Fruit fly (Drosophila melanogaster) whole organism, embryonic: ENCODE data around the gene CSN6.

Experiments used
- Atf3 ChIP-seq: fragments of 200-800 bp; sonication (Bioruptor generic); optimal IDR thresholded peaks from 3 replicates; lab custom pipeline; 2016; ENCODE audit warnings: missing biosample characterization, missing genetic modification characterization
- Bgb ChIP-seq: fragments of 200-800 bp; sonication (Bioruptor generic); IDR thresholded peaks from 2 replicates; pipeline ENCODE4 v1.3.6; 2022; ENCODE audit warnings: missing biosample characterization, missing genetic modification characterization; ENCODE audit not compliant: partially characterized antibody
- CG1024 ChIP-seq: fragments of 200-800 bp; sonication (Bioruptor generic); IDR thresholded peaks from 2 replicates; pipeline ENCODE4 v1.3.6; 2022; ENCODE audit warnings: missing biosample characterization, missing genetic modification characterization
- CG10462 ChIP-seq: fragments of 200-800 bp; sonication (Bioruptor generic); optimal IDR thresholded peaks from 2 replicates; lab custom pipeline; 2016; ENCODE audit warnings: missing biosample characterization, missing genetic modification characterization
- CG10979 ChIP-seq: fragments of 200-800 bp; sonication (Bioruptor generic); optimal IDR thresholded peaks from 2 replicates; lab custom pipeline; 2018; ENCODE audit warnings: missing biosample characterization, mild to moderate bottlenecking, missing genetic modification characterization, moderate library complexity
- CG13287 ChIP-seq: fragments of 200-800 bp; sonication (Bioruptor generic); IDR thresholded peaks from 2 replicates; pipeline ENCODE4 v1.3.6; 2022; ENCODE audit warnings: missing biosample characterization, missing genetic modification characterization; ENCODE audit not compliant: partially characterized antibody
- CG13296 ChIP-seq: fragments of 200-800 bp; sonication (Bioruptor generic); optimal IDR thresholded peaks from 3 replicates; lab custom pipeline; 2018; ENCODE audit warnings: missing biosample characterization, mild to moderate bottlenecking, missing genetic modification characterization
- CG14014 ChIP-seq: fragments of 200-800 bp; sonication (Bioruptor generic); IDR thresholded peaks from 2 replicates; pipeline ENCODE4 v1.3.6; 2022; ENCODE audit warnings: missing biosample characterization, missing genetic modification characterization
- CG17186 ChIP-seq: fragments of 200-800 bp; sonication (Bioruptor generic); optimal IDR thresholded peaks from 3 replicates; lab custom pipeline; 2017; ENCODE audit warnings: missing biosample characterization, missing genetic modification reagents, missing genetic modification characterization
- CG17359 ChIP-seq: fragments of 200-800 bp; sonication (Bioruptor generic); optimal IDR thresholded peaks from 3 replicates; lab custom pipeline; 2018; ENCODE audit warnings: missing biosample characterization, mild to moderate bottlenecking, missing genetic modification characterization, moderate library complexity
- CG17385 ChIP-seq: fragments of 200-800 bp; sonication (Bioruptor generic); optimal IDR thresholded peaks from 3 replicates; lab custom pipeline; 2018; ENCODE audit warnings: missing biosample characterization, mild to moderate bottlenecking, missing genetic modification characterization
- CG18619 ChIP-seq: fragments of 200-800 bp; sonication (Bioruptor generic); optimal IDR thresholded peaks from 3 replicates; lab custom pipeline; 2017; ENCODE audit warnings: missing biosample characterization, mild to moderate bottlenecking, missing genetic modification characterization
- CG2678 ChIP-seq: fragments of 200-800 bp; sonication (Bioruptor generic); optimal IDR thresholded peaks from 3 replicates; lab custom pipeline; 2019; ENCODE audit warnings: missing biosample characterization, mild to moderate bottlenecking, missing genetic modification characterization, moderate library complexity
- CG31388 ChIP-seq: fragments of 200-800 bp; sonication (Bioruptor generic); optimal IDR thresholded peaks from 2 replicates; lab custom pipeline; 2016; ENCODE audit warnings: missing biosample characterization, missing genetic modification characterization
- CG3163 ChIP-seq: fragments of 200-800 bp; sonication (Bioruptor generic); optimal IDR thresholded peaks from 3 replicates; lab custom pipeline; 2016; ENCODE audit warnings: missing biosample characterization, missing genetic modification characterization
- CG32767 ChIP-seq: fragments of 200-800 bp; sonication (Bioruptor generic); IDR thresholded peaks from 2 replicates; pipeline ENCODE4 v1.3.6; 2022; ENCODE audit warnings: missing biosample characterization, missing genetic modification characterization
- CG3407 ChIP-seq: fragments of 200-800 bp; sonication (Bioruptor generic); optimal IDR thresholded peaks from 2 replicates; lab custom pipeline; 2018; ENCODE audit warnings: missing biosample characterization, mild to moderate bottlenecking, missing genetic modification characterization
- CG5180 ChIP-seq: fragments of 200-800 bp; sonication (Bioruptor generic); optimal IDR thresholded peaks from 3 replicates; lab custom pipeline; 2017; ENCODE audit warnings: missing biosample characterization, missing genetic modification characterization, mild to moderate bottlenecking, moderate library complexity, missing genetic modification reagents
- CG6689 ChIP-seq: fragments of 200-800 bp; sonication (Bioruptor generic); IDR thresholded peaks from 2 replicates; pipeline ENCODE4 v1.3.6; 2022; ENCODE audit warnings: missing biosample characterization, missing genetic modification characterization
- CG7745 ChIP-seq: fragments of 200-800 bp; sonication (Bioruptor generic); optimal IDR thresholded peaks from 2 replicates; lab custom pipeline; 2018; ENCODE audit warnings: missing biosample characterization, mild to moderate bottlenecking, missing genetic modification characterization, moderate library complexity
- CG9437 ChIP-seq: fragments of 200-800 bp; sonication (Bioruptor generic); optimal IDR thresholded peaks from 2 replicates; lab custom pipeline; 2018; ENCODE audit warnings: missing biosample characterization, mild to moderate bottlenecking, missing genetic modification characterization
- Dad ChIP-seq: fragments of 200-800 bp; sonication (Bioruptor generic); optimal IDR thresholded peaks from 3 replicates; lab custom pipeline; 2016; ENCODE audit warnings: missing biosample characterization, missing genetic modification characterization
- GATAe ChIP-seq: fragments of 200-800 bp; sonication (Bioruptor generic); conservative IDR thresholded peaks from 2 replicates; pipeline ENCODE4 v1.3.6; 2022; ENCODE audit warnings: missing biosample characterization, missing genetic modification characterization
- HHEX ChIP-seq: fragments of 200-800 bp; sonication (Bioruptor generic); optimal IDR thresholded peaks from 3 replicates; lab custom pipeline; 2017; ENCODE audit warnings: missing biosample characterization, mild to moderate bottlenecking, missing genetic modification characterization, missing genetic modification reagents
- Hey ChIP-seq: fragments of 200-800 bp; sonication (Bioruptor generic); optimal IDR thresholded peaks from 3 replicates; lab custom pipeline; 2018; ENCODE audit warnings: missing biosample characterization, mild to moderate bottlenecking, missing genetic modification characterization
- Hmx ChIP-seq: fragments of 200-800 bp; sonication (Bioruptor generic); optimal IDR thresholded peaks from 2 replicates; lab custom pipeline; 2016; ENCODE audit warnings: missing biosample characterization, missing genetic modification characterization
- NfI ChIP-seq: fragments of 200-800 bp; sonication (Bioruptor generic); optimal IDR thresholded peaks from 3 replicates; lab custom pipeline; 2018; ENCODE audit warnings: missing biosample characterization, mild to moderate bottlenecking, missing genetic modification characterization, moderate library complexity
- Pdp1 ChIP-seq, 2 experiments: fragments of 200-800 bp; sonication (Bioruptor generic); optimal IDR thresholded peaks; 3 replicates each; lab custom pipeline; 2016; ENCODE audit warnings: missing biosample characterization in 2 of 2, missing genetic modification characterization in 2 of 2, mild to moderate bottlenecking in 1 of 2, moderate library complexity in 1 of 2
- Ravus ChIP-seq: fragments of 200-800 bp; sonication (Bioruptor generic); IDR thresholded peaks from 2 replicates; pipeline ENCODE4 v1.3.6; 2022; ENCODE audit warnings: missing biosample characterization, missing genetic modification characterization
- bcd ChIP-seq: fragments of 200-800 bp; sonication (Bioruptor generic); optimal IDR thresholded peaks from 2 replicates; lab custom pipeline; 2017; ENCODE audit warnings: missing biosample characterization, mild to moderate bottlenecking, missing genetic modification characterization
- crp ChIP-seq, 2 experiments: fragments of 200-800 bp; sonication (Bioruptor generic); optimal IDR thresholded peaks; 2 replicates in 1 of 2; 3 replicates in 1 of 2; lab custom pipeline; 2017; ENCODE audit warnings: missing biosample characterization in 2 of 2, missing genetic modification characterization in 2 of 2, mild to moderate bottlenecking in 1 of 2, moderate library complexity in 1 of 2
- dati ChIP-seq: fragments of 200-800 bp; sonication (Bioruptor generic); IDR thresholded peaks from 2 replicates; pipeline ENCODE4 v1.3.6; 2022; ENCODE audit warnings: missing biosample characterization, missing genetic modification characterization
- dimm ChIP-seq: fragments of 200-800 bp; sonication (Bioruptor generic); IDR thresholded peaks from 2 replicates; pipeline ENCODE4 v1.3.6; 2022; ENCODE audit warnings: missing biosample characterization, missing genetic modification characterization
- fu2 ChIP-seq: fragments of 200-800 bp; sonication (Bioruptor generic); optimal IDR thresholded peaks from 2 replicates; lab custom pipeline; 2016; ENCODE audit warnings: missing biosample characterization, missing genetic modification characterization
- grn ChIP-seq: fragments of 200-800 bp; sonication (Bioruptor generic); optimal IDR thresholded peaks from 3 replicates; lab custom pipeline; 2017; ENCODE audit warnings: missing biosample characterization, missing genetic modification characterization
- her ChIP-seq: fragments of 200-800 bp; sonication (Bioruptor generic); optimal IDR thresholded peaks from 2 replicates; lab custom pipeline; 2016; ENCODE audit warnings: missing biosample characterization, missing genetic modification characterization
- hth ChIP-seq: fragments of >200 bp; optimal IDR thresholded peaks from 2 replicates; lab custom pipeline; 2017; ENCODE audit warnings: inconsistent platforms
- jigr1 ChIP-seq: fragments of 200-800 bp; sonication (Bioruptor generic); IDR thresholded peaks from 3 replicates; pipeline ENCODE4 v1.3.6; 2022; ENCODE audit warnings: missing biosample characterization, missing genetic modification characterization
- nerfin-2 ChIP-seq: fragments of 200-800 bp; sonication (Bioruptor generic); IDR thresholded peaks from 2 replicates; pipeline ENCODE4 v1.3.6; 2022; ENCODE audit warnings: missing biosample characterization, missing genetic modification characterization; ENCODE audit not compliant: partially characterized antibody
- nom ChIP-seq: fragments of 200-800 bp; sonication (Bioruptor generic); optimal IDR thresholded peaks from 2 replicates; lab custom pipeline; 2017; ENCODE audit warnings: missing biosample characterization, missing genetic modification characterization, mild to moderate bottlenecking, moderate library complexity, missing genetic modification reagents
- p53 ChIP-seq: fragments of 200-800 bp; sonication (Bioruptor generic); optimal IDR thresholded peaks from 2 replicates; lab custom pipeline; 2016; ENCODE audit warnings: missing biosample characterization, missing genetic modification characterization
- ranshi ChIP-seq: fragments of 200-800 bp; sonication (Bioruptor generic); IDR thresholded peaks from 2 replicates; pipeline ENCODE4 v1.3.6; 2022; ENCODE audit warnings: missing biosample characterization, missing genetic modification characterization
- sens-2 ChIP-seq: fragments of 200-800 bp; sonication (Bioruptor generic); IDR thresholded peaks from 2 replicates; pipeline ENCODE4 v1.3.6; 2022; ENCODE audit warnings: missing biosample characterization, missing genetic modification characterization
- seq ChIP-seq: fragments of 200-800 bp; sonication (Bioruptor generic); IDR thresholded peaks from 2 replicates; pipeline ENCODE4 v1.3.6; 2022; ENCODE audit warnings: missing biosample characterization, missing genetic modification characterization
- slbo ChIP-seq: fragments of 200-800 bp; sonication (Bioruptor generic); IDR thresholded peaks from 2 replicates; pipeline ENCODE4 v1.3.6; 2022; ENCODE audit warnings: missing biosample characterization, missing genetic modification characterization
- slou ChIP-seq: fragments of 200-800 bp; sonication (Bioruptor generic); optimal IDR thresholded peaks from 3 replicates; lab custom pipeline; 2016; ENCODE audit warnings: missing biosample characterization, missing genetic modification characterization
- ssp ChIP-seq: fragments of 200-800 bp; sonication (Bioruptor generic); IDR thresholded peaks from 2 replicates; pipeline ENCODE4 v1.3.6; 2022; ENCODE audit warnings: missing biosample characterization, missing genetic modification characterization
- tgo ChIP-seq: fragments of 200-800 bp; sonication (Bioruptor generic); IDR thresholded peaks from 3 replicates; pipeline ENCODE4 v1.3.6; 2022; ENCODE audit warnings: missing biosample characterization, missing genetic modification characterization
- unc-4 ChIP-seq: fragments of 200-800 bp; sonication (Bioruptor generic); IDR thresholded peaks from 2 replicates; pipeline ENCODE4 v1.3.6; 2022; ENCODE audit warnings: missing biosample characterization, missing genetic modification characterization; ENCODE audit not compliant: partially characterized antibody
- vfl ChIP-seq: fragments of 200-800 bp; sonication (Bioruptor generic); optimal IDR thresholded peaks from 2 replicates; lab custom pipeline; 2016; ENCODE audit warnings: missing biosample characterization, missing genetic modification characterization

Gene CSN6

dm6 chr3R:22590668-22591275, 10.2 kb downstream of the CSN6 start (continued):
- no peak for TF ChIP-seq dati (GFP tag; lab: Robert Waterston, UW)
- TF ChIP-seq CG17385 (GFP tag; lab: Kevin White, UChicago) = peak; percentile 56
- no peak for TF ChIP-seq p53
- no peak for TF ChIP-seq dimm
- TF ChIP-seq slbo (GFP tag; lab: Robert Waterston, UW) = peak; percentile 21; the same call in 1 of the 2 replicates
- no peak for TF ChIP-seq vfl (GFP tag; lab: Kevin White, UChicago)
- peak; percentile 31 for TF ChIP-seq grn
- TF ChIP-seq her (GFP tag; lab: Kevin White, UChicago) = no peak
- TF ChIP-seq CG3163 (GFP tag; lab: Kevin White, UChicago) = no peak
- TF ChIP-seq slou (GFP tag; lab: Kevin White, UChicago) = no peak
- TF ChIP-seq unc-4 = no peak
- no peak for TF ChIP-seq CG7745 (tag; lab: Kevin White, UChicago)
- no peak for TF ChIP-seq tgo
- TF ChIP-seq Hmx (GFP tag; lab: Kevin White, UChicago) = no peak
- no peak for TF ChIP-seq seq (GFP tag; lab: Robert Waterston, UW)
- TF ChIP-seq CG14014 = no peak
- TF ChIP-seq CG6689 (GFP tag; lab: Robert Waterston, UW) = peak; percentile 35; the same call in 1 of the 2 replicates
- 0 out of 3 replicates have a peak, but pooled peaks have one; percentile 13 for TF ChIP-seq jigr1 (GFP tag; lab: Robert Waterston, UW)
- no peak for TF ChIP-seq CG13296
- no peak for TF ChIP-seq fu2 (GFP tag; lab: Kevin White, UChicago)
- TF ChIP-seq GATAe (GFP tag; lab: Robert Waterston, UW) = no peak
- TF ChIP-seq ssp (GFP tag; lab: Robert Waterston, UW) = peak; percentile 33; the same call in 1 of the 2 replicates
- no peak for TF ChIP-seq CG13287 (GFP tag; lab: Robert Waterston, UW)
- TF ChIP-seq ranshi (GFP tag; lab: Robert Waterston, UW) = no peak; the same call in none of the 2 replicates
- peak; percentile 51 for TF ChIP-seq CG18619 (GFP tag; lab: Kevin White, UChicago)
- peak; percentile 5 for TF ChIP-seq HHEX (GFP tag; lab: Kevin White, UChicago)
- no peak for TF ChIP-seq CG31388
- TF ChIP-seq CG5180 (GFP tag; lab: Kevin White, UChicago) = peak; percentile 38
- peak; percentile 63 for TF ChIP-seq bcd (GFP tag; lab: Kevin White, UChicago)
- TF ChIP-seq CG3407 (GFP tag; lab: Kevin White, UChicago) = peak; percentile 65
- TF ChIP-seq CG1024 (GFP tag; lab: Robert Waterston, UW) = no peak
- no peak for TF ChIP-seq crp (GFP tag; optimal IDR thresholded peaks at IDR 0.05; lab: Kevin White, UChicago)
- TF ChIP-seq CG32767 (GFP tag; lab: Robert Waterston, UW) = no peak
- TF ChIP-seq CG17186 = peak; percentile 52
- peak; percentile 47 for TF ChIP-seq Atf3 (GFP tag; lab: Kevin White, UChicago)
- TF ChIP-seq Bgb (GFP tag; lab: Robert Waterston, UW) = no peak
- no peak for TF ChIP-seq Ravus
- no peak for TF ChIP-seq nom (GFP tag; lab: Kevin White, UChicago)
- TF ChIP-seq CG10979 (tag; lab: Kevin White, UChicago) = peak; percentile 86
- no peak for TF ChIP-seq sens-2 (GFP tag; lab: Robert Waterston, UW)
- TF ChIP-seq Pdp1 (GFP tag; optimal IDR thresholded peaks at IDR 0.05; lab: Kevin White, UChicago) = peak; percentile 1 to 38
- TF ChIP-seq Dad (GFP tag; lab: Kevin White, UChicago) = no peak
- TF ChIP-seq hth = no peak
- peak; percentile 70 for TF ChIP-seq CG9437 (GFP tag; lab: Kevin White, UChicago)
- TF ChIP-seq CG17359 (tag; lab: Kevin White, UChicago) = peak; percentile 47
- TF ChIP-seq NfI (GFP tag; lab: Kevin White, UChicago) = no peak
- no peak for TF ChIP-seq nerfin-2
- TF ChIP-seq Hey (tag; lab: Kevin White, UChicago) = no peak
- TF ChIP-seq CG2678 (tag; lab: Kevin White, UChicago) = peak; percentile 66
- peak; percentile 29 for TF ChIP-seq CG10462 (GFP tag; lab: Kevin White, UChicago)
